Worm (Caenorhabditis elegans) whole organism, L1 larva: ENCODE measurements around the gene clk-2.

ENCODE experiments used
- C04F5.9 ChIP-seq: sonication (generic microtip); optimal IDR thresholded peaks from 2 replicates; lab custom pipeline; 2016; ENCODE audit warnings: missing genetic modification characterization, missing compliant biosample characterization
- C34B4.2 ChIP-seq: sonication (generic microtip); optimal IDR thresholded peaks from 2 replicates; lab custom pipeline; 2017; ENCODE audit warnings: mild to moderate bottlenecking, missing genetic modification characterization, missing compliant biosample characterization
- F16B12.6 ChIP-seq: fragments of 150-350 bp; optimal IDR thresholded peaks from 2 replicates; lab custom pipeline; 2014; ENCODE audit warnings: missing biosample characterization, missing genetic modification characterization
- aha-1 ChIP-seq: fragments of 150-350 bp; optimal IDR thresholded peaks from 2 replicates; lab custom pipeline; 2014; ENCODE audit warnings: missing biosample characterization, missing genetic modification characterization
- blmp-1 ChIP-seq: fragments of 150-350 bp; optimal IDR thresholded peaks from 2 replicates; lab custom pipeline; 2014; ENCODE audit warnings: missing biosample characterization, missing genetic modification characterization
- ceh-82 ChIP-seq, 3 experiments: fragments of 150-350 bp in 1 of 3; sonication (generic microtip) in 2 of 3; optimal IDR thresholded peaks; 2 replicates each; lab custom pipeline; 2014 to 2017; ENCODE audit warnings: missing biosample characterization in 3 of 3, missing genetic modification characterization in 3 of 3
- ceh-88 ChIP-seq: fragments of 200-800 bp; sonication (Bioruptor generic); IDR thresholded peaks from 2 replicates; pipeline ENCODE4 v1.3.6; 2022; ENCODE audit warnings: missing genetic modification characterization, missing compliant biosample characterization
- ces-1 ChIP-seq: fragments of 150-350 bp; optimal IDR thresholded peaks from 2 replicates; lab custom pipeline; 2014; ENCODE audit warnings: missing biosample characterization, missing genetic modification reagents, missing genetic modification characterization
- efl-1 ChIP-seq, 4 experiments: fragments of 150-350 bp; optimal IDR thresholded peaks in 3 of 4; peaks in 1 of 4; 1 replicate in 1 of 4; 2 replicates in 3 of 4; lab custom pipeline; 2014; ENCODE audit warnings: missing biosample characterization in 2 of 4, missing genetic modification characterization in 2 of 4, missing genetic modification reagents in 2 of 4
- efl-3 ChIP-seq: fragments of 200-800 bp; sonication (Bioruptor generic); optimal IDR thresholded peaks from 2 replicates; lab custom pipeline; 2018; ENCODE audit warnings: mild to moderate bottlenecking, missing genetic modification characterization, missing compliant biosample characterization
- elt-2 ChIP-seq: sonication (generic microtip); optimal IDR thresholded peaks from 2 replicates; lab custom pipeline; 2016; ENCODE audit warnings: missing genetic modification characterization, mild to moderate bottlenecking, inconsistent platforms, missing compliant biosample characterization, missing genetic modification reagents
- elt-3 ChIP-seq, 6 experiments: fragments of 150-350 bp in 1 of 6; sonication (generic microtip); optimal IDR thresholded peaks; 2 replicates each; lab custom pipeline; 2017 to 2018; ENCODE audit warnings: missing biosample characterization in 6 of 6, missing genetic modification characterization in 6 of 6, inconsistent platforms in 1 of 6
- ets-5 ChIP-seq: fragments of 200-800 bp; sonication (Bioruptor generic); IDR thresholded peaks from 2 replicates; pipeline ENCODE4 v1.3.6; 2022; ENCODE audit warnings: missing genetic modification characterization, missing compliant biosample characterization
- fkh-10 ChIP-seq: sonication (generic microtip); optimal IDR thresholded peaks from 2 replicates; lab custom pipeline; 2017; ENCODE audit warnings: missing biosample characterization, missing genetic modification reagents, missing genetic modification characterization
- fkh-8 ChIP-seq: sonication (generic microtip); optimal IDR thresholded peaks from 2 replicates; lab custom pipeline; 2016; ENCODE audit warnings: mild to moderate bottlenecking, missing genetic modification characterization, missing compliant biosample characterization
- fos-1 ChIP-seq: fragments of 150-350 bp; optimal IDR thresholded peaks from 2 replicates; lab custom pipeline; 2014; ENCODE audit warnings: missing biosample characterization, missing genetic modification characterization
- hlh-17 ChIP-seq: fragments of 200-800 bp; sonication (Bioruptor generic); optimal IDR thresholded peaks from 2 replicates; lab custom pipeline; 2018; ENCODE audit warnings: missing genetic modification characterization, mild to moderate bottlenecking, missing compliant biosample characterization, moderate library complexity, borderline replicate concordance
- irx-1 ChIP-seq: sonication (generic microtip); optimal IDR thresholded peaks from 2 replicates; lab custom pipeline; 2016; ENCODE audit warnings: missing genetic modification characterization, missing compliant biosample characterization
- isw-1 ChIP-seq: fragments of 200-800 bp; sonication (Bioruptor generic); IDR thresholded peaks from 2 replicates; pipeline ENCODE4 v1.3.6; 2022; ENCODE audit warnings: missing genetic modification characterization, missing compliant biosample characterization
- jun-1 ChIP-seq: fragments of 150-350 bp; optimal IDR thresholded peaks from 2 replicates; lab custom pipeline; 2014; ENCODE audit warnings: missing biosample characterization, missing genetic modification reagents, missing genetic modification characterization
- lin-13 ChIP-seq: fragments of 150-350 bp; optimal IDR thresholded peaks from 2 replicates; lab custom pipeline; 2014; ENCODE audit warnings: missing biosample characterization, missing genetic modification reagents, missing genetic modification characterization
- lin-14 ChIP-seq: fragments of 200-800 bp; sonication (Bioruptor generic); optimal IDR thresholded peaks from 2 replicates; lab custom pipeline; 2018; ENCODE audit warnings: mild to moderate bottlenecking, missing genetic modification characterization, moderate library complexity, missing compliant biosample characterization
- lin-35 ChIP-seq, 2 experiments: fragments of 150-350 bp; optimal IDR thresholded peaks; 2 replicates each; lab custom pipeline; 2014; ENCODE audit warnings: missing biosample characterization in 2 of 2, missing genetic modification characterization in 2 of 2, missing genetic modification reagents in 2 of 2
- lin-39 ChIP-seq: fragments of 150-350 bp; optimal IDR thresholded peaks from 2 replicates; lab custom pipeline; 2014; ENCODE audit warnings: missing biosample characterization, missing genetic modification reagents, missing genetic modification characterization
- lir-3 ChIP-seq: sonication (generic microtip); optimal IDR thresholded peaks from 2 replicates; lab custom pipeline; 2016; ENCODE audit warnings: mild to moderate bottlenecking, missing genetic modification characterization, moderate library complexity, missing compliant biosample characterization; ENCODE audit not compliant: poor library complexity
- mab-9 ChIP-seq: fragments of 200-800 bp; sonication (Bioruptor generic); IDR thresholded peaks from 2 replicates; pipeline ENCODE4 v1.3.6; 2022; ENCODE audit warnings: missing genetic modification reagents, missing genetic modification characterization, missing compliant biosample characterization
- mef-2 ChIP-seq: fragments of 150-350 bp; optimal IDR thresholded peaks from 2 replicates; lab custom pipeline; 2014; ENCODE audit warnings: missing biosample characterization, missing genetic modification characterization
- nhr-12 ChIP-seq: sonication (generic microtip); optimal IDR thresholded peaks from 2 replicates; lab custom pipeline; 2017; ENCODE audit warnings: missing biosample characterization, missing genetic modification characterization
- nhr-237 ChIP-seq: fragments of 150-350 bp; optimal IDR thresholded peaks from 2 replicates; lab custom pipeline; 2014; ENCODE audit warnings: missing biosample characterization, missing genetic modification characterization
- nhr-28 ChIP-seq: fragments of 150-350 bp; optimal IDR thresholded peaks from 2 replicates; lab custom pipeline; 2014; ENCODE audit warnings: missing biosample characterization, missing genetic modification characterization
- nhr-47 ChIP-seq: sonication (generic microtip); optimal IDR thresholded peaks from 2 replicates; lab custom pipeline; 2016; ENCODE audit warnings: mild to moderate bottlenecking, missing genetic modification characterization, moderate library complexity, missing compliant biosample characterization
- nhr-71 ChIP-seq: sonication (generic microtip); optimal IDR thresholded peaks from 2 replicates; lab custom pipeline; 2016; ENCODE audit warnings: mild to moderate bottlenecking, missing genetic modification characterization, moderate library complexity, missing compliant biosample characterization
- nhr-84 ChIP-seq: sonication (generic microtip); optimal IDR thresholded peaks from 2 replicates; lab custom pipeline; 2017; ENCODE audit warnings: missing biosample characterization, missing genetic modification characterization
- nhr-85 ChIP-seq: sonication (generic microtip); peaks from one replicate; lab custom pipeline; 2016; ENCODE audit warnings: missing genetic modification characterization, inconsistent platforms, missing compliant biosample characterization
- nhr-90 ChIP-seq: sonication (generic microtip); optimal IDR thresholded peaks from 2 replicates; lab custom pipeline; 2016; ENCODE audit warnings: mild to moderate bottlenecking, missing genetic modification characterization, missing compliant biosample characterization; ENCODE audit not compliant: poor library complexity
- pag-3 ChIP-seq: sonication (generic microtip); optimal IDR thresholded peaks from 2 replicates; lab custom pipeline; 2017; ENCODE audit warnings: missing genetic modification characterization, mild to moderate bottlenecking, missing compliant biosample characterization, antibody characterized with exemption, borderline replicate concordance; ENCODE audit not compliant: insufficient read depth
- pax-3 ChIP-seq: fragments of 200-800 bp; sonication (Bioruptor generic); optimal IDR thresholded peaks from 2 replicates; lab custom pipeline; 2018; ENCODE audit warnings: mild to moderate bottlenecking, missing genetic modification characterization, moderate library complexity, missing compliant biosample characterization
- pqm-1 ChIP-seq: sonication (generic microtip); optimal IDR thresholded peaks from 3 replicates; lab custom pipeline; 2017; ENCODE audit warnings: missing biosample characterization, missing genetic modification characterization
- skn-1 ChIP-seq: fragments of 150-350 bp; optimal IDR thresholded peaks from 2 replicates; lab custom pipeline; 2014; ENCODE audit warnings: missing biosample characterization, missing genetic modification characterization
- snpc-4 ChIP-seq: fragments of 150-350 bp; optimal IDR thresholded peaks from 2 replicates; lab custom pipeline; 2014; ENCODE audit warnings: missing biosample characterization, missing genetic modification characterization
- snu-23 ChIP-seq: sonication (generic microtip); optimal IDR thresholded peaks from 2 replicates; lab custom pipeline; 2016; ENCODE audit warnings: missing genetic modification characterization, missing compliant biosample characterization
- sox-4 ChIP-seq: sonication (generic microtip); optimal IDR thresholded peaks from 2 replicates; lab custom pipeline; 2016; ENCODE audit warnings: missing genetic modification characterization, missing compliant biosample characterization
- sptf-1 ChIP-seq: fragments of 150-350 bp; optimal IDR thresholded peaks from 2 replicates; lab custom pipeline; 2014; ENCODE audit warnings: missing biosample characterization, missing genetic modification characterization
- sup-37 ChIP-seq: fragments of 200-800 bp; sonication (Bioruptor generic); optimal IDR thresholded peaks from 2 replicates; lab custom pipeline; 2018; ENCODE audit warnings: mild to moderate bottlenecking, missing genetic modification characterization, missing compliant biosample characterization
- tbx-2 ChIP-seq: sonication (generic microtip); optimal IDR thresholded peaks from 2 replicates; lab custom pipeline; 2016; ENCODE audit warnings: missing genetic modification characterization, missing compliant biosample characterization
- unc-130 ChIP-seq: fragments of 150-350 bp; optimal IDR thresholded peaks from 2 replicates; lab custom pipeline; 2017; ENCODE audit warnings: missing biosample characterization, missing genetic modification characterization, inconsistent platforms
- unc-30 ChIP-seq: sonication (generic microtip); optimal IDR thresholded peaks from 2 replicates; lab custom pipeline; 2017; ENCODE audit warnings: missing biosample characterization, missing genetic modification characterization
- unc-62 ChIP-seq: fragments of 150-350 bp; optimal IDR thresholded peaks from 2 replicates; lab custom pipeline; 2014; ENCODE audit warnings: missing biosample characterization, missing genetic modification reagents, missing genetic modification characterization
- unc-86 ChIP-seq: sonication (generic microtip); optimal IDR thresholded peaks from 2 replicates; lab custom pipeline; 2016; ENCODE audit warnings: missing genetic modification characterization, missing compliant biosample characterization
- vab-15 ChIP-seq: sonication (generic microtip); optimal IDR thresholded peaks from 2 replicates; lab custom pipeline; 2017; ENCODE audit warnings: missing genotype, mild to moderate bottlenecking, missing genetic modification characterization, missing compliant biosample characterization
- xbp-1 ChIP-seq: sonication (generic microtip); optimal IDR thresholded peaks from 2 replicates; lab custom pipeline; 2016; ENCODE audit warnings: missing genetic modification characterization, missing compliant biosample characterization
- zip-4 ChIP-seq: fragments of 200-800 bp; sonication (Bioruptor generic); optimal IDR thresholded peaks from 2 replicates; lab custom pipeline; 2018; ENCODE audit warnings: mild to moderate bottlenecking, missing genetic modification characterization, moderate library complexity, missing compliant biosample characterization
- ztf-4 ChIP-seq: fragments of 150-350 bp; optimal IDR thresholded peaks from 2 replicates; lab custom pipeline; 2014; ENCODE audit warnings: missing biosample characterization, missing genetic modification characterization

clk-2 gene

ce11 chrIII:7554697-7555145 lies 36.4 kb upstream of the clk-2 start (continued):
- no peak for TF ChIP-seq nhr-237 (tag; lab: Kevin White, UChicago)
- no peak for TF ChIP-seq ets-5 (GFP tag; lab: Robert Waterston, UW)
- no peak for TF ChIP-seq mef-2 (tag; lab: Kevin White, UChicago)
- TF ChIP-seq sptf-1 (tag; lab: Kevin White, UChicago): no peak
- TF ChIP-seq mab-9 (GFP tag; lab: Robert Waterston, UW): no peak
- no peak for TF ChIP-seq jun-1 (tag; lab: Kevin White, UChicago)
- TF ChIP-seq hlh-17 (GFP tag; lab: Kevin White, UChicago): no peak
- TF ChIP-seq ces-1 (GFP tag; lab: Kevin White, UChicago): no peak
- TF ChIP-seq pag-3 (tag; lab: Kevin White, UChicago): no peak
- TF ChIP-seq ztf-4: no peak
- TF ChIP-seq sox-4: no peak
- no peak for TF ChIP-seq efl-3 (GFP tag; lab: Kevin White, UChicago)
- TF ChIP-seq nhr-90 (tag; lab: Kevin White, UChicago): peak; percentile 19
- no peak for TF ChIP-seq unc-86
- TF ChIP-seq lin-35 (GFP tag; optimal IDR thresholded peaks at IDR 0.05; lab: Kevin White, UChicago): no peak
- TF ChIP-seq unc-62 (GFP tag; lab: Kevin White, UChicago): no peak
- no peak for TF ChIP-seq xbp-1 (tag; lab: Kevin White, UChicago)
- TF ChIP-seq C34B4.2 (tag; lab: Kevin White, UChicago): no peak
- TF ChIP-seq irx-1: peak; percentile 53
- TF ChIP-seq isw-1 (GFP tag; lab: Robert Waterston, UW): no peak
- no peak for TF ChIP-seq snpc-4 (tag; lab: Kevin White, UChicago)
- TF ChIP-seq zip-4 (GFP tag; lab: Kevin White, UChicago): no peak
- TF ChIP-seq pax-3: no peak
- no peak for TF ChIP-seq fos-1 (tag; lab: Kevin White, UChicago)
- no peak for TF ChIP-seq nhr-47 (tag; lab: Kevin White, UChicago)
- TF ChIP-seq nhr-28: no peak
- peak; percentile 28 for TF ChIP-seq blmp-1
- no peak for TF ChIP-seq vab-15 (tag; lab: Kevin White, UChicago)
- no peak for TF ChIP-seq efl-1 (optimal IDR thresholded peaks at IDR 0.05; lab: Kevin White, UChicago)
- TF ChIP-seq efl-1 (GFP tag; optimal IDR thresholded peaks at IDR 0.05 in 1 of 2; lab: Kevin White, UChicago): no peak
- no peak for TF ChIP-seq aha-1 (tag; lab: Kevin White, UChicago)
- TF ChIP-seq elt-2 (tag; lab: Kevin White, UChicago): no peak
- peak; percentile 56 for TF ChIP-seq nhr-71 (tag; lab: Kevin White, UChicago)
- no peak for TF ChIP-seq ceh-88
- TF ChIP-seq lin-39 (tag; lab: Kevin White, UChicago): no peak
- no peak for TF ChIP-seq fkh-8 (tag; lab: Kevin White, UChicago)
- peak; percentile 60 for TF ChIP-seq lin-14 (GFP tag; lab: Kevin White, UChicago)
- no peak for TF ChIP-seq skn-1
- TF ChIP-seq sup-37 (GFP tag; lab: Kevin White, UChicago): no peak
- TF ChIP-seq lin-13: no peak
- TF ChIP-seq C04F5.9 (tag; lab: Kevin White, UChicago): no peak
- TF ChIP-seq nhr-85: peak; percentile 92
- peak; percentile 22 for TF ChIP-seq tbx-2 (tag; lab: Kevin White, UChicago)
- TF ChIP-seq ceh-82 (tag; optimal IDR thresholded peaks at IDR 0.05; lab: Kevin White, UChicago): no peak
- no peak for TF ChIP-seq nhr-12
- peak; percentile 34 for TF ChIP-seq snu-23 (GFP tag; lab: Kevin White, UChicago)
- no peak for TF ChIP-seq fkh-10 (GFP tag; lab: Kevin White, UChicago)
- no peak for TF ChIP-seq F16B12.6
- no peak for TF ChIP-seq lir-3 (tag; lab: Kevin White, UChicago)
- no peak for TF ChIP-seq pqm-1
- no peak for TF ChIP-seq nhr-84 (tag; lab: Kevin White, UChicago)
- TF ChIP-seq unc-30 (tag; lab: Kevin White, UChicago): no peak
- TF ChIP-seq unc-130 (tag; lab: Kevin White, UChicago): no peak
- TF ChIP-seq elt-3 (tag; optimal IDR thresholded peaks at IDR 0.05; lab: Kevin White, UChicago): no peak
